Worm (Caenorhabditis elegans): Measurements from ENCODE around the gene F40G12.7.

DNA sequence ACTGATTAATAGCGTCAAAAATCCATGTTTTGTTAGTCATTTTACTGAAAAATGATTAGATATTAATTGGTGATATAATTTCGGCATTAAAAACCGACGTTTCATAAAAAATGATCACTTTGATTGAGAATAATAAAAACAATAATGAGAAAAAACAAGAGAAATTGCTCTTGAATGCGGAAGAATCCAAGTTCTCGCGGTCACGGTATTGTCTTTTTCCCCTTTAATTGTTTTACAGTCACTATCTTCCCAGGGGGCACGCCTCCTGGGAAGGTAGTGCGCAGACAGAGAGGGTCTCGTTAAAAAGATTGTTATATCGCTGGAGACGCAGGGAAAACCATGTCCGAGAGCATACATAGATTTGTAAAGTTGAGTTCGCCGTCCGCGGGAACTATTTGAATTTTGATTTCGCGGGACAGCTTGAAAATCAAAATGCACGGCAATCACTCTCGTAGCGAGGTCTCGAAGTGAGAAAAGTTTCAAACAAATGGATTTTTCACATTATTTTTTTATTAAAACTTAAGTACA lies 19.4 kb downstream of the F40G12.7 start, which contains the start of gene F14D7.2:
- TF ChIP-seq Y56A3A.18 (GFP tag; IDR thresholded peaks at IDR 0.05), result no peak
- TF ChIP-seq ceh-91 (GFP tag; IDR thresholded peaks at IDR 0.05), result no peak
- TF ChIP-seq unc-62 (GFP tag; optimal IDR thresholded peaks at IDR 0.05), result no peak
